Worm (Caenorhabditis elegans) whole organism, L4 larva: ENCODE data around the gene Y57A10C.1.

ENCODE experiments used
- F26F4.8 ChIP-seq: fragments of 200-800 bp; sonication (Bioruptor generic); conservative IDR thresholded peaks from 2 replicates; pipeline ENCODE4 v1.3.6; 2022; ENCODE audit warnings: missing genetic modification characterization, missing compliant biosample characterization
- aly-2 ChIP-seq: sonication (generic microtip); optimal IDR thresholded peaks from 2 replicates; lab custom pipeline; 2018; ENCODE audit warnings: missing biosample characterization, missing genetic modification characterization
- nhr-28 ChIP-seq: fragments of 150-350 bp; optimal IDR thresholded peaks from 2 replicates; lab custom pipeline; 2014; ENCODE audit warnings: missing biosample characterization, missing genetic modification characterization
- unc-39 ChIP-seq: sonication (generic microtip); optimal IDR thresholded peaks from 2 replicates; lab custom pipeline; 2017; ENCODE audit warnings: missing biosample characterization, missing genetic modification characterization

- no peak for TF ChIP-seq nhr-28
- TF ChIP-seq aly-2 (tag; lab: Kevin White, UChicago) = no peak
- TF ChIP-seq F26F4.8 (GFP tag; lab: Robert Waterston, UW) = no peak
- no peak for TF ChIP-seq unc-39 (tag; lab: Kevin White, UChicago)
Observed at ce11 chrII:12452754-12453352, 40.5 kb upstream of the Y57A10C.1 start, which contains the start of the genes sre-35 and sre-33.
